Worm (Caenorhabditis elegans): Measurements from ENCODE around the gene Y39B6A.41.

The Y39B6A.41 gene

DNA sequence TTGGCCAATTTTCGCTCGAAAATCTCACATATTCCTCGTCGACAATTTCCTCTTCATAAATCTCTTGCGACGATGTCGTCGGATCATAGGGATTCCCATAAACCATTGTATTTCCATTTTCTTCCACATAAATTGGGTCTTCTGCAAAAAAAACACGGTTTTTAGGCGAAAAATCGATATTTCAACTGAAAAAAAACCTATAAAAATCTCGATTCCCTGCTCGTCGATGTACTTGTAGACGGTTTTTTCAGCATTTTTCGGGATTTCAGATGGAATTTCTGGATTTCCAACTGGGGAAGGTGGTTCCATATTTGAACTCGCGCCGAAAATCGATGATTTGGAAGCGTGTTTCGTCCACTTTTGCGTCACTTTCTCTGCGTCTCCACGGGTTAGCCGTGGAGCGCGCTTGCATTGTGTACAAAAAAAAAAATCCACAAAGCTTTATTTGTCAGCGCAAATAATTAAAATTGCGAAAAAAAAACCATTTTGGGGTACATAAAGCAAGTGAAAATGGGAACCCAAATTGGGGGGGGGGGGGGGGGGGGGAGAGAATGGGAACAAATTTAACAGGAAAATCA lies 10.2 kb downstream of the Y39B6A.41 start, which contains the start of gene Y39B6A.43 (continued):
- TF ChIP-seq lsy-27 (tag; optimal IDR thresholded peaks at IDR 0.05; ENCODE audit: borderline replicate concordance, insufficient read depth): peak; percentile 22
- no peak for TF ChIP-seq nhr-179 (tag; optimal IDR thresholded peaks at IDR 0.05)
- TF ChIP-seq athp-1 (tag; optimal IDR thresholded peaks at IDR 0.05): peak; percentile 99
- TF ChIP-seq D2030.7 (GFP tag; IDR thresholded peaks at IDR 0.05): peak; percentile 99
- TF ChIP-seq lin-35 (GFP tag; optimal IDR thresholded peaks at IDR 0.05): peak; percentile 80 to 99 (median 96)
- TF ChIP-seq mcd-1 (GFP tag; IDR thresholded peaks at IDR 0.05): peak; percentile 100
- no peak for TF ChIP-seq die-1 (tag; optimal IDR thresholded peaks at IDR 0.05)
- peak; percentile 97 for TF ChIP-seq ekl-4 (GFP tag; IDR thresholded peaks at IDR 0.05)
- peak; percentile 97 for TF ChIP-seq dpl-1 (GFP tag; optimal IDR thresholded peaks at IDR 0.05)
- peak; percentile 88 for TF ChIP-seq F57C9.4 (tag; optimal IDR thresholded peaks at IDR 0.05)
- TF ChIP-seq fkh-3 (tag; optimal IDR thresholded peaks at IDR 0.05): no peak
- peak; percentile 75 for TF ChIP-seq mel-28 (tag; optimal IDR thresholded peaks at IDR 0.05; ENCODE audit: borderline replicate concordance)
- TF ChIP-seq ceh-58 (GFP tag; IDR thresholded peaks at IDR 0.05): 0 out of 2 replicates have a peak, but pooled peaks have one; percentile 37
- TF ChIP-seq nfyb-1 (GFP tag; IDR thresholded peaks at IDR 0.05): peak; percentile 97
- TF ChIP-seq snpc-1.3 (tag; optimal IDR thresholded peaks at IDR 0.05; ENCODE audit: insufficient read depth): peak; percentile 91
- TF ChIP-seq rcor-1 (GFP tag; IDR thresholded peaks at IDR 0.05): peak; percentile 98
- peak; percentile 90 for TF ChIP-seq ztf-18 (tag; optimal IDR thresholded peaks at IDR 0.05)
- TF ChIP-seq xnd-1 (tag; optimal IDR thresholded peaks at IDR 0.05): peak; percentile 79
- 0 out of 2 replicates have a peak, but pooled peaks have one; percentile 51 for TF ChIP-seq nfya-2 (GFP tag; IDR thresholded peaks at IDR 0.05)
- TF ChIP-seq madf-8 (GFP tag; conservative IDR thresholded peaks at IDR 0.05): peak; percentile 88
- peak; percentile 59 for TF ChIP-seq nhr-90 (tag; optimal IDR thresholded peaks at IDR 0.05)
- TF ChIP-seq nhr-27 (tag; optimal IDR thresholded peaks at IDR 0.05): no peak
- peak; percentile 63 for TF ChIP-seq egrh-3 (GFP tag; IDR thresholded peaks at IDR 0.05)
- peak; percentile 87 for TF ChIP-seq attf-3 (GFP tag; conservative IDR thresholded peaks at IDR 0.05)
- peak; percentile 49 for TF ChIP-seq B0261.1 (tag; optimal IDR thresholded peaks at IDR 0.05)
- TF ChIP-seq zim-3 (tag; optimal IDR thresholded peaks at IDR 0.05): peak; percentile 94
- peak; percentile 97 for TF ChIP-seq F52B5.7 (tag; optimal IDR thresholded peaks at IDR 0.05)
- TF ChIP-seq sdz-38 (tag; optimal IDR thresholded peaks at IDR 0.05): no peak
- peak; percentile 90 for TF ChIP-seq aptf-3 (GFP tag; IDR thresholded peaks at IDR 0.05)
- peak; percentile 98 for TF ChIP-seq tlf-1 (GFP tag; optimal IDR thresholded peaks at IDR 0.05)
- peak; percentile 100 for TF ChIP-seq pha-4 (tag; optimal IDR thresholded peaks at IDR 0.05)
- TF ChIP-seq hrde-1 (tag; optimal IDR thresholded peaks at IDR 0.05; ENCODE audit: borderline replicate concordance): peak; percentile 84
- TF ChIP-seq Y56A3A.18 (GFP tag; IDR thresholded peaks at IDR 0.05): peak; percentile 94
- peak; percentile 94 for TF ChIP-seq madf-6 (GFP tag; IDR thresholded peaks at IDR 0.05)
- peak; percentile 93 for TF ChIP-seq hmg-1.2 (GFP tag; IDR thresholded peaks at IDR 0.05)
- TF ChIP-seq B0019.2 (GFP tag; conservative IDR thresholded peaks at IDR 0.05): peak; percentile 91
- TF ChIP-seq efl-1 (GFP tag; optimal IDR thresholded peaks at IDR 0.05): peak; percentile 94
- TF ChIP-seq T26A5.8 (tag; optimal IDR thresholded peaks at IDR 0.05): no peak
- no peak for TF ChIP-seq sptf-2 (GFP tag; optimal IDR thresholded peaks at IDR 0.05)
- TF ChIP-seq ceh-91 (GFP tag; IDR thresholded peaks at IDR 0.05): peak; percentile 94
- no peak for TF ChIP-seq rpc-1 (optimal IDR thresholded peaks at IDR 0.05)
- TF ChIP-seq rpc-1 (tag; optimal IDR thresholded peaks at IDR 0.05): peak; percentile 4
- peak; percentile 86 for TF ChIP-seq F10E7.11 (tag; optimal IDR thresholded peaks at IDR 0.05)
- TF ChIP-seq him-1 (tag; optimal IDR thresholded peaks at IDR 0.05): peak; percentile 71
- peak; percentile 82 to 87 for TF ChIP-seq let-607 (tag; optimal IDR thresholded peaks at IDR 0.05)

Data from whole organism, young adult.